Fruit fly (Drosophila melanogaster): Measurements from ENCODE around the gene psh.

Gene psh

dm6 chrX:18514767-18515166 lies 28.0 kb upstream of the psh start, which contains the start of gene CG6470:
Gene CG6470 (minus strand): TSS chrX:18514867.
- TF ChIP-seq Sin3A (optimal IDR thresholded peaks at IDR 0.05) (no peak), insv (optimal IDR thresholded peaks at IDR 0.05) (no peak), psq (optimal IDR thresholded peaks at IDR 0.05) (no peak), ttk (optimal IDR thresholded peaks at IDR 0.05) (no peak), Myc (optimal IDR thresholded peaks at IDR 0.05) (no peak), h (optimal IDR thresholded peaks at IDR 0.05) (no peak)

dm6 chrX:18512271-18512679 lies 25.6 kb upstream of the psh start, which contains the start of gene Ggt-1:
Gene Ggt-1 (minus strand): TSS chrX:18512521.
- TF ChIP-seq Myc (optimal IDR thresholded peaks at IDR 0.05) (no peak), Sin3A (optimal IDR thresholded peaks at IDR 0.05) (no peak)

dm6 chrX:18510884-18511283 lies 24.2 kb upstream of the psh start:
- no peak for TF ChIP-seq Sin3A (optimal IDR thresholded peaks at IDR 0.05)
- TF ChIP-seq Myc (optimal IDR thresholded peaks at IDR 0.05): no peak
- no peak for TF ChIP-seq h (optimal IDR thresholded peaks at IDR 0.05)
- TF ChIP-seq insv (optimal IDR thresholded peaks at IDR 0.05): no peak
- no peak for TF ChIP-seq psq (optimal IDR thresholded peaks at IDR 0.05)
- TF ChIP-seq ttk (optimal IDR thresholded peaks at IDR 0.05): no peak

- TF ChIP-seq ttk (optimal IDR thresholded peaks at IDR 0.05) (no peak), h (optimal IDR thresholded peaks at IDR 0.05) (no peak), Myc (optimal IDR thresholded peaks at IDR 0.05) (no peak), Sin3A (optimal IDR thresholded peaks at IDR 0.05) (no peak), psq (optimal IDR thresholded peaks at IDR 0.05) (no peak), insv (optimal IDR thresholded peaks at IDR 0.05) (no peak)
Measured at dm6 chrX:18509430-18509829, 22.7 kb upstream of the psh start.

DNA sequence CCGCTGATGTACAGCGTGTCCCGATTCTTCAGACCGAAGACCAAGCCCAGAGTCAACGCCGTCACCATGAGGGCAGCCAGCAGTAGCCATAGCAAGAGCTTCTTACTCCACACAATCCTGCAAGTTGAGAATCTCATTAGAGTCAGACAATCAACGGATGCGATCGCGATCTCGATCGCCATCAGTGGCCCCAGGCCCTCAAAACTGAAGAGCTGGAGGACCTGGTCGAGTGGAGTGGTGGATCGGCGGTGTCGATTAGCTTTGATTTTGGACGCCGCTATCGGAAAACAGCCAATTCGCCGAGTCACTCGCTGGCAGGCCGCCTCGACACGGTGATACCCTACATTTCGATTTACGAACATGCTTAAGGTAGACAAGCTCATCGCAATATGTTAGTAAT lies 21.8 kb upstream of the psh start:
- TF ChIP-seq insv (optimal IDR thresholded peaks at IDR 0.05) (no peak), ttk (optimal IDR thresholded peaks at IDR 0.05) (no peak), Myc (optimal IDR thresholded peaks at IDR 0.05) (no peak), h (optimal IDR thresholded peaks at IDR 0.05) (no peak), psq (optimal IDR thresholded peaks at IDR 0.05) (no peak), Sin3A (optimal IDR thresholded peaks at IDR 0.05) (no peak)

DNA sequence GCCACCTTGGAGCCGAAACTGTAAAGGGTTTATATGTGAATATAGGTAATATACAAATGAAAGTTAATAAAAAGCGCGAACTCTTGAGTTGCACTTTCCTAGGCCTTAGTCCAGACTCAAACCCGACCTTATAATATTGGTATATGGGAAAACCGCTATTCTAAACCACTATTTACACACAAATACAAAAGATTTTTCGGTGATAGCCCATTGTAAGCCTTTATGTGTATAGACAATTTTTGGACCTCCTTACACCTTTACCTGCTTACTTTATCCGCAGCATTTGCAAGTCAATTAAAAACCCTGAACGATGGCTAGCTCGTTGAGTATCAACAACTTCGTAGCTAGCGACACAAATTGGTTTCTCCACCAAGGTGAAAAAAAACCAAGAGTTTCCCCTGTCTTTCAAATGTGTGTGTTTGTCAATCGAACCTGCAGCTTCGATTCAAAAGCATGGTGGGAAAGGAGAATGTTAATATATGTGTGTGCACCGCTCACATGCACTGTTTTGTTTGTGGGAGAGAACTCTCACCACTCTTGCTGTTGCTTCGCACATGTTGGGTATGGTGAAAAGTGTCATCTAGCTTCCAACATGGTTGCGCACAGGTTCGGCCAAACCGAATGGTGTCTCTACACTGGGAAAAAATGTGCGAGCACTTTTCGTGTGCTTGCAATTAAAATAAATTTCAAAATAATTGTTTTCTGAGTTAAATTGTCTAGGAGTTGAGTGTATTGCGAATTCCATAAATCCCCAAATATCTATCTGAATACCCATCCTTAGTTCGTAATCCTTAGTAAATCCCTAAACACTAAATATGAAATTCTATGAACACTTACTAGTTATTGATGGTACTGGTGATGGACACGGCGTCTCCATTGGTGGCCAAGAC lies 20.2 kb upstream of the psh start:
- TF ChIP-seq Sin3A (optimal IDR thresholded peaks at IDR 0.05): no peak
- TF ChIP-seq h (optimal IDR thresholded peaks at IDR 0.05): no peak
- no peak for TF ChIP-seq psq (optimal IDR thresholded peaks at IDR 0.05)
- TF ChIP-seq Myc (optimal IDR thresholded peaks at IDR 0.05): no peak
- TF ChIP-seq insv (optimal IDR thresholded peaks at IDR 0.05): no peak
- no peak for TF ChIP-seq ttk (optimal IDR thresholded peaks at IDR 0.05)

dm6 chrX:18504948-18505597 lies 18.4 kb upstream of the psh start, which contains the start of gene Wnt5:
Gene Wnt5 (minus strand): TSS chrX:18505405.
- TF ChIP-seq ttk (optimal IDR thresholded peaks at IDR 0.05) (no peak), h (optimal IDR thresholded peaks at IDR 0.05) (no peak), psq (optimal IDR thresholded peaks at IDR 0.05) (no peak), insv (optimal IDR thresholded peaks at IDR 0.05) (no peak), Myc (optimal IDR thresholded peaks at IDR 0.05) (no peak), Sin3A (optimal IDR thresholded peaks at IDR 0.05) (no peak)

DNA sequence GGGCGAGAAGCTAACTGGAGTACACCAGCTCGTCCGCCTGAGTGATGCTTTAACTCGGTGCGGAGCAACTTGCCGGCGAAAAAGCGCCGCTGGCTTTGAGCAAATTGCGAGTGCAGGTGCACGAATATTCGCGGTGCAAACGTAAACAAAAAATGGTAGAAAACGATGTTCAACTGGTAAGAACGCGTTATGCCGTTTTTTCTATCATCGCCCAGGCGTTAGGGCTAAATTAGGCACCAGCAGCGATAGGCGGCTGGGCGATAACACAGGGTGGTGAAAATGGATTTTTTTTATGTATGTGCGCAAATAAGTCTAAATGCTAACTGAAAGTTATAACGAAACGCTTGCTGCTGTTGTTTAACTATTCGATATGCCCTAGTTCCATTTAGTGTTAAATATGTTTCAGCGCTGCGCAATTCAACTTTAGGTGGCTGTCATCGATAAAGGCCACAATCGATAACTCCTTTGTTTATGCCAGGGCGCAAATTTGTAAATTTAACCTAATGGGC lies 13.0 kb upstream of the psh start, which contains the start of the genes Pgant7 and Xrcc2:
Gene Pgant7 (minus strand): TSS at position 308 of the 509 bp plus-strand sequence.
Gene Xrcc2 (plus strand): TSS at position 449 of the 509 bp plus-strand sequence.
- TF ChIP-seq Sin3A (optimal IDR thresholded peaks at IDR 0.05): no peak
- no peak for TF ChIP-seq Myc (optimal IDR thresholded peaks at IDR 0.05)
- no peak for TF ChIP-seq h (optimal IDR thresholded peaks at IDR 0.05)
- no peak for TF ChIP-seq insv (optimal IDR thresholded peaks at IDR 0.05)
- no peak for TF ChIP-seq psq (optimal IDR thresholded peaks at IDR 0.05)
- TF ChIP-seq ttk (optimal IDR thresholded peaks at IDR 0.05): no peak

dm6 chrX:18494165-18494740 lies 7.5 kb upstream of the psh start, which contains the start of gene CG15043:
Gene CG15043 (minus strand): TSS chrX:18494168.
- TF ChIP-seq ttk (optimal IDR thresholded peaks at IDR 0.05) (no peak), insv (optimal IDR thresholded peaks at IDR 0.05) (no peak), Myc (optimal IDR thresholded peaks at IDR 0.05) (no peak), psq (optimal IDR thresholded peaks at IDR 0.05) (no peak), h (optimal IDR thresholded peaks at IDR 0.05) (no peak), Sin3A (optimal IDR thresholded peaks at IDR 0.05) (no peak)

DNA sequence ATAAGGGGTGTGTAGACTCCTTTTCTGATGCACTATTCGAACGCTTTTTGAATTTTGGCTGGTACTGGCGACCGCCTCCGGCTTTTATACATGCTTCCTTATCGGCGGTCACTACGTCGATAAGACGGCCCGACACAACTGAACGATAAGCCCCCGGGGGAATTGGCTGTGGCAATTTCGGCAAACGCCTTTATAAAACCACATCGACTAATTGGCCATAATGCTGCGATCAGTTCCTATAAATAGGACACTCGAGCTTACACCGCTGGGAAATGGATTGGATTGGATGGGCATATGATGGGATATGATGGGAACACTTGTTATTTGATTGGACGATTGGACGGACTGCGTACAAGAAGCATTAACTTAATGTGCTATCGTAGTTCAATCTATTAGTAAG lies 5.2 kb upstream of the psh start, which contains the start of gene CG15044:
Gene CG15044 (minus strand): TSS at position 66 of the 400 bp plus-strand sequence.
- TF ChIP-seq insv (optimal IDR thresholded peaks at IDR 0.05): no peak
- TF ChIP-seq Myc (optimal IDR thresholded peaks at IDR 0.05): no peak
- no peak for TF ChIP-seq Sin3A (optimal IDR thresholded peaks at IDR 0.05)
- TF ChIP-seq h (optimal IDR thresholded peaks at IDR 0.05): no peak
- TF ChIP-seq ttk (optimal IDR thresholded peaks at IDR 0.05): no peak
- no peak for TF ChIP-seq psq (optimal IDR thresholded peaks at IDR 0.05)

DNA sequence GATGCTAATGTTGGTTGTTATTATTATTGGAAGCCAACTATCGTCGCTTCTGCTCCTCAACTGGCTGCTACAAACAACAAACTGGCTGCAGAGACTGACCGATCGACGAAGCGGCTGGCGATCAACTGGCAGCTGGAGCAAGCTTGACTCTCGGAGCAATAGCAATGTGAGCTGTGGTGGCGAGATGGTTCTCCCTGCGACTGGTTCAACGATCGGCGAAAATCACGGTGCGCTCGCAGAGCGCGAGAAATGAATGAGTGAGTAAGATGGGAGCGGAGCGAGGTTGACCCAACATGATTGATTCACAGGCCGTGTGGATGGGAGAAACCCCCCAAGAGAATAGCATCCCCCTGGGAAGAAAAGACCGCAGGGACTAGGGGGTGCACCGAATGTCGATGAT lies 2.8 kb upstream of the psh start, which contains the start of gene CG15046:
Gene CG15046 (minus strand): TSS at position 112 of the 400 bp plus-strand sequence.
- no peak for TF ChIP-seq h (optimal IDR thresholded peaks at IDR 0.05)

Measured in Kc167 (cell line).